Fruit fly (Drosophila melanogaster): ENCODE data around the gene CG10660.

- TF ChIP-seq EcR (GFP tag; optimal IDR thresholded peaks at IDR 0.05), result no peak
- no peak for TF ChIP-seq CG8478 (optimal IDR thresholded peaks at IDR 0.05)
Observed at dm6 chr3L:12526433-12527113, 36.1 kb upstream of the CG10660 start, which contains the start of gene eIF2beta.
